Worm (Caenorhabditis elegans) whole organism, L3 larva: ENCODE results near the gene bus-19.

Experiments used
- ZK546.5 ChIP-seq: sonication (generic microtip); optimal IDR thresholded peaks from 2 replicates; lab custom pipeline; 2017; ENCODE audit warnings: missing biosample characterization, missing genetic modification characterization
- fkh-10 ChIP-seq: sonication (generic microtip); optimal IDR thresholded peaks from 2 replicates; lab custom pipeline; 2017; ENCODE audit warnings: missing biosample characterization, missing genetic modification reagents, missing genetic modification characterization
- nhr-28 ChIP-seq: fragments of 150-350 bp; optimal IDR thresholded peaks from 2 replicates; lab custom pipeline; 2014; ENCODE audit warnings: missing biosample characterization, missing genetic modification characterization

- TF ChIP-seq nhr-28 (tag; lab: Kevin White, UChicago) = no peak
- TF ChIP-seq fkh-10 (GFP tag; lab: Kevin White, UChicago) = no peak
- no peak for TF ChIP-seq ZK546.5 (tag; lab: Kevin White, UChicago)
These were observed 4.9 kb downstream of the bus-19 start for ce11 chrV:12876708-12877107.
